Fruit fly (Drosophila melanogaster) whole organism, prepupa: Measurements from ENCODE around the gene mesh.

Experiments used
- CG10631 ChIP-seq: fragments of 200-800 bp; sonication (Bioruptor generic); optimal IDR thresholded peaks from 2 replicates; lab custom pipeline; 2016; ENCODE audit warnings: missing biosample characterization, missing genetic modification characterization
- CG10669 ChIP-seq: fragments of 200-800 bp; sonication (Bioruptor generic); optimal IDR thresholded peaks from 3 replicates; lab custom pipeline; 2018; ENCODE audit warnings: missing biosample characterization, mild to moderate bottlenecking, missing genetic modification characterization, moderate library complexity
- CG11294 ChIP-seq: fragments of 200-800 bp; sonication (Bioruptor generic); IDR thresholded peaks from 2 replicates; pipeline ENCODE4 v1.3.6; 2022; ENCODE audit warnings: missing biosample characterization, missing genetic modification characterization
- CG11762 ChIP-seq: fragments of 200-800 bp; sonication (Bioruptor generic); optimal IDR thresholded peaks from 3 replicates; lab custom pipeline; 2016; ENCODE audit warnings: missing biosample characterization, missing genetic modification characterization; ENCODE audit not compliant: insufficient read depth
- CG15336 ChIP-seq: fragments of 200-800 bp; sonication (Bioruptor generic); IDR thresholded peaks from 2 replicates; pipeline ENCODE4 v1.3.6; 2022; ENCODE audit warnings: missing biosample characterization, missing genetic modification characterization
- CG16779 ChIP-seq: fragments of 200-800 bp; sonication (Bioruptor generic); optimal IDR thresholded peaks from 3 replicates; lab custom pipeline; 2017; ENCODE audit warnings: missing biosample characterization, mild to moderate bottlenecking, missing genetic modification characterization
- CG3032 ChIP-seq: fragments of 200-800 bp; optimal IDR thresholded peaks from 2 replicates; lab custom pipeline; 2019; ENCODE audit warnings: missing biosample characterization, mild to moderate bottlenecking, missing genetic modification characterization, moderate library complexity
- CG32006 ChIP-seq: fragments of 200-800 bp; sonication (Bioruptor generic); optimal IDR thresholded peaks from 3 replicates; lab custom pipeline; 2017; ENCODE audit warnings: missing biosample characterization, mild to moderate bottlenecking, missing genetic modification characterization
- CG4318 ChIP-seq: fragments of 200-800 bp; sonication (Bioruptor generic); optimal IDR thresholded peaks from 3 replicates; lab custom pipeline; 2017; ENCODE audit warnings: missing biosample characterization, mild to moderate bottlenecking, missing genetic modification characterization
- CG6163 ChIP-seq: fragments of 200-800 bp; sonication (Bioruptor generic); IDR thresholded peaks from 3 replicates; pipeline ENCODE4 v1.3.6; 2022; ENCODE audit warnings: missing biosample characterization, missing genetic modification characterization
- CG6792 ChIP-seq: fragments of 200-800 bp; sonication (Bioruptor generic); optimal IDR thresholded peaks from 3 replicates; lab custom pipeline; 2016; ENCODE audit warnings: missing biosample characterization, missing genetic modification characterization
- CG6808 ChIP-seq: fragments of 200-800 bp; sonication (Bioruptor generic); optimal IDR thresholded peaks from 3 replicates; lab custom pipeline; 2017; ENCODE audit warnings: missing biosample characterization, missing genetic modification characterization, mild to moderate bottlenecking, moderate library complexity, missing genetic modification reagents
- CG6854 ChIP-seq: fragments of 200-800 bp; sonication (Bioruptor generic); optimal IDR thresholded peaks from 2 replicates; lab custom pipeline; 2017; ENCODE audit warnings: missing biosample characterization, mild to moderate bottlenecking, missing genetic modification characterization
- CG7368 ChIP-seq: fragments of 200-800 bp; sonication (Bioruptor generic); optimal IDR thresholded peaks from 3 replicates; lab custom pipeline; 2016; ENCODE audit warnings: missing biosample characterization, missing genetic modification characterization
- CG8119 ChIP-seq: fragments of 200-800 bp; sonication (Bioruptor generic); IDR thresholded peaks from 3 replicates; pipeline ENCODE4 v1.3.6; 2022; ENCODE audit warnings: missing biosample characterization, missing genetic modification characterization
- CG9139 ChIP-seq: fragments of 200-800 bp; sonication (Bioruptor generic); optimal IDR thresholded peaks from 3 replicates; lab custom pipeline; 2017; ENCODE audit warnings: missing biosample characterization, mild to moderate bottlenecking, missing genetic modification characterization
- Eip75B ChIP-seq: fragments of 200-800 bp; sonication (Bioruptor generic); optimal IDR thresholded peaks from 3 replicates; lab custom pipeline; 2016; ENCODE audit warnings: missing biosample characterization, missing genetic modification characterization
- Eip78C ChIP-seq: fragments of 200-800 bp; sonication (Bioruptor generic); peaks from one replicate; lab custom pipeline; 2016; ENCODE audit warnings: missing biosample characterization, missing genetic modification characterization
- Eip93F ChIP-seq: fragments of 200-800 bp; sonication (Bioruptor generic); optimal IDR thresholded peaks from 2 replicates; lab custom pipeline; 2016; ENCODE audit warnings: missing biosample characterization, mild to moderate bottlenecking, missing genetic modification characterization
- Ets21C ChIP-seq: fragments of 200-800 bp; sonication (Bioruptor generic); optimal IDR thresholded peaks from 3 replicates; lab custom pipeline; 2016; ENCODE audit warnings: missing biosample characterization, missing genetic modification characterization
- Hr39 ChIP-seq: fragments of 200-800 bp; sonication (Bioruptor generic); optimal IDR thresholded peaks from 2 replicates; lab custom pipeline; 2016; ENCODE audit warnings: missing biosample characterization, missing genetic modification characterization
- Hr4 ChIP-seq: fragments of 200-800 bp; sonication (Bioruptor generic); optimal IDR thresholded peaks from 3 replicates; lab custom pipeline; 2016; ENCODE audit warnings: missing biosample characterization, missing genetic modification characterization
- Met ChIP-seq: fragments of 200-800 bp; sonication (Bioruptor generic); optimal IDR thresholded peaks from 3 replicates; lab custom pipeline; 2016; ENCODE audit warnings: missing biosample characterization, missing genetic modification characterization
- OdsH ChIP-seq: fragments of 200-800 bp; sonication (Bioruptor generic); optimal IDR thresholded peaks from 3 replicates; lab custom pipeline; 2016; ENCODE audit warnings: missing biosample characterization, missing genetic modification characterization
- Sox14 ChIP-seq: fragments of 200-800 bp; sonication (Bioruptor generic); optimal IDR thresholded peaks from 3 replicates; lab custom pipeline; 2016; ENCODE audit warnings: missing biosample characterization, missing genetic modification characterization
- Sox15 ChIP-seq: fragments of 200-800 bp; sonication (Bioruptor generic); optimal IDR thresholded peaks from 3 replicates; lab custom pipeline; 2016; ENCODE audit warnings: missing biosample characterization, missing genetic modification characterization
- achi ChIP-seq: fragments of 200-800 bp; sonication (Bioruptor generic); optimal IDR thresholded peaks from 3 replicates; lab custom pipeline; 2016; ENCODE audit warnings: missing biosample characterization, missing genetic modification characterization
- acj6 ChIP-seq: fragments of 200-800 bp; sonication (Bioruptor generic); optimal IDR thresholded peaks from 3 replicates; lab custom pipeline; 2016; ENCODE audit warnings: missing biosample characterization, missing genetic modification characterization
- cyc ChIP-seq: fragments of 200-800 bp; sonication (Bioruptor generic); optimal IDR thresholded peaks from 3 replicates; lab custom pipeline; 2016; ENCODE audit warnings: missing biosample characterization, missing genetic modification characterization
- dac ChIP-seq: fragments of 200-800 bp; sonication (Bioruptor generic); optimal IDR thresholded peaks from 2 replicates; lab custom pipeline; 2017; ENCODE audit warnings: missing biosample characterization, mild to moderate bottlenecking, missing genetic modification characterization
- dsx ChIP-seq: fragments of 200-800 bp; optimal IDR thresholded peaks from 3 replicates; lab custom pipeline; 2019; ENCODE audit warnings: missing biosample characterization, mild to moderate bottlenecking, missing genetic modification characterization, moderate library complexity; ENCODE audit not compliant: poor library complexity, severe bottlenecking
- eg ChIP-seq: fragments of 200-800 bp; sonication (Bioruptor generic); IDR thresholded peaks from 3 replicates; pipeline ENCODE4 v1.3.6; 2022; ENCODE audit warnings: missing biosample characterization, missing genetic modification characterization
- esn ChIP-seq: fragments of 200-800 bp; sonication (Bioruptor generic); optimal IDR thresholded peaks from 2 replicates; lab custom pipeline; 2016; ENCODE audit warnings: missing biosample characterization, mild to moderate bottlenecking, missing genetic modification characterization, moderate library complexity
- fd59A ChIP-seq: fragments of 200-800 bp; sonication (Bioruptor generic); optimal IDR thresholded peaks from 2 replicates; lab custom pipeline; 2017; ENCODE audit warnings: missing biosample characterization, mild to moderate bottlenecking, missing genetic modification characterization, missing genetic modification reagents
- fd85E ChIP-seq: fragments of 200-800 bp; sonication (Bioruptor generic); optimal IDR thresholded peaks from 3 replicates; lab custom pipeline; 2016; ENCODE audit warnings: missing biosample characterization, missing genetic modification characterization
- pdm3 ChIP-seq: fragments of 200-800 bp; sonication (Bioruptor generic); optimal IDR thresholded peaks from 3 replicates; lab custom pipeline; 2016; ENCODE audit warnings: missing biosample characterization, missing genetic modification characterization
- salr ChIP-seq, 2 experiments: fragments of 200-800 bp; sonication (Bioruptor generic); optimal IDR thresholded peaks; 3 replicates each; lab custom pipeline; 2016 to 2018; ENCODE audit warnings: missing biosample characterization in 2 of 2, missing genetic modification characterization in 2 of 2, mild to moderate bottlenecking in 1 of 2
- spab ChIP-seq: fragments of 200-800 bp; sonication (Bioruptor generic); optimal IDR thresholded peaks from 2 replicates; lab custom pipeline; 2017; ENCODE audit warnings: missing biosample characterization, mild to moderate bottlenecking, missing genetic modification characterization, missing genetic modification reagents
- ss ChIP-seq, 2 experiments: fragments of 200-800 bp; sonication (Bioruptor generic); optimal IDR thresholded peaks; 2 replicates in 1 of 2; 3 replicates in 1 of 2; lab custom pipeline; 2017 to 2018; ENCODE audit warnings: mild to moderate bottlenecking in 2 of 2, missing biosample characterization in 2 of 2, missing genetic modification characterization in 2 of 2, moderate library complexity in 1 of 2
- svp ChIP-seq: fragments of 200-800 bp; sonication (Bioruptor generic); peaks from one replicate; lab custom pipeline; 2016; ENCODE audit warnings: missing biosample characterization, missing genetic modification characterization
- topi ChIP-seq: fragments of 200-800 bp; sonication (Bioruptor generic); optimal IDR thresholded peaks from 3 replicates; lab custom pipeline; 2016; ENCODE audit warnings: missing biosample characterization, missing genetic modification characterization
- vri ChIP-seq: fragments of 200-800 bp; sonication (Bioruptor generic); optimal IDR thresholded peaks from 3 replicates; lab custom pipeline; 2016; ENCODE audit warnings: missing biosample characterization, mild to moderate bottlenecking, missing genetic modification characterization

The mesh gene

DNA sequence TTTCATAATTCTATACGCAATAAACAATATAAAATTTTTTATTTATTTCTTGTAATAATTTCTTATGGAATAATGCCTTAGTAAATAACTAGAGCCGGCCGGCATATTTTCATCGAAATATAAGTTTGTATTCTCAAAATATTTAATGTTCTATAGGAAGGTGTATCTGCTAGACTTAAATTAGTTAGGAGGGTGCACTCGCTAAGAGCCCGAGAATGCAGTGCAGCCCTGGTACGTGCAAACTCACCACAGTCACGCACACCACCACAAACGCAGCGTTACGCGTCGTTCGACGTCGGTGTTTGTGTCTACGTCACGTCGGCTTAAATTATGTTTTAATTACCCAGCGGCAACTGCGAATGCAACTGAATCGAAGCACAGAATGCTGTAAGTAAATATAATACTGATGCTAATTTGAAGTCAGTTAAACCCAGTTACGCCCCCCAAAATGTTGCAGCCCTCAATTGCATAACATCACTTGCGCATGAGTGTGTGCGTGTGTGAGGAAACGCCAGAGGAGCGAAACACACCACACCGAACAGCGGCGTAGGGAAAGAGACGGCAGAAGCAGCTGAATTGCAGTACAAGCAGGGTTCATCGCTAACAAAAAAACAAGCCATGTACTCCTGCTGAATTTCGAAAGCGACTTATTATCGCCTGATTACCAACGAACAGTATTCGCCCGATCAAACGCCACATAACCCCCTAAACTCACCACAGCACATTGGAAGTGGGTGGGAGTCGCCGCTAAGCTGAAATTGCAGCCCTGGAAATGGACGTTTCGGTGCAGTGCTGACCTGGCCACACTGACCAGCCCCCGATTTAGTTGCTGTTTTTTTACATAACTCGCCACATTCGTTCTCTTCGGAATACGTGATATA lies 25.1 kb upstream of the mesh start, which contains the start of gene CG12054:
TSS of gene CG12054 (plus strand) at position 247 of the 881 bp plus-strand sequence.
- TF ChIP-seq CG9139 (GFP tag; lab: Kevin White, UChicago), result no peak
- TF ChIP-seq esn (GFP tag; lab: Kevin White, UChicago), result peak; percentile 31
- TF ChIP-seq acj6 (GFP tag; lab: Kevin White, UChicago), result no peak
- TF ChIP-seq fd85E (GFP tag; lab: Kevin White, UChicago), result no peak
- no peak for TF ChIP-seq CG8119
- TF ChIP-seq CG4318 (GFP tag; lab: Kevin White, UChicago), result no peak
- no peak for TF ChIP-seq dsx (GFP tag; lab: Kevin White, UChicago)
- TF ChIP-seq CG10631 (GFP tag; lab: Kevin White, UChicago), result no peak
- no peak for TF ChIP-seq fd59A
- TF ChIP-seq pdm3 (GFP tag; lab: Kevin White, UChicago), result peak; percentile 23
- TF ChIP-seq CG32006, result no peak
- TF ChIP-seq OdsH (GFP tag; lab: Kevin White, UChicago), result peak; percentile 12
- no peak for TF ChIP-seq achi (GFP tag; lab: Kevin White, UChicago)
- no peak for TF ChIP-seq Hr39
- no peak for TF ChIP-seq salr (GFP tag; optimal IDR thresholded peaks at IDR 0.05; lab: Kevin White, UChicago)
- TF ChIP-seq Hr4, result no peak
- no peak for TF ChIP-seq CG6808 (GFP tag; lab: Kevin White, UChicago)
- no peak for TF ChIP-seq cyc
- TF ChIP-seq Ets21C (GFP tag; lab: Kevin White, UChicago), result no peak
- no peak for TF ChIP-seq Met (GFP tag; lab: Kevin White, UChicago)
- no peak for TF ChIP-seq CG7368 (GFP tag; lab: Kevin White, UChicago)
- no peak for TF ChIP-seq Eip93F (GFP tag; lab: Kevin White, UChicago)
- no peak for TF ChIP-seq CG6792 (GFP tag; lab: Kevin White, UChicago)
- TF ChIP-seq CG11294 (GFP tag; lab: Robert Waterston, UW), result no peak
- peak; percentile 18 for TF ChIP-seq topi (GFP tag; lab: Kevin White, UChicago)
- no peak for TF ChIP-seq ss (GFP tag; optimal IDR thresholded peaks at IDR 0.05; lab: Kevin White, UChicago)
- no peak for TF ChIP-seq dac (GFP tag; lab: Kevin White, UChicago)
- TF ChIP-seq CG10669, result no peak
- no peak for TF ChIP-seq CG16779 (tag; lab: Kevin White, UChicago)
- TF ChIP-seq Eip78C (GFP tag; lab: Kevin White, UChicago), result peak; percentile 76
- no peak for TF ChIP-seq eg (GFP tag; lab: Robert Waterston, UW)
- TF ChIP-seq Eip75B, result no peak
- TF ChIP-seq CG15336 (GFP tag; lab: Robert Waterston, UW), result no peak
- no peak for TF ChIP-seq CG11762 (GFP tag; lab: Kevin White, UChicago)
- no peak for TF ChIP-seq spab (GFP tag; lab: Kevin White, UChicago)
- TF ChIP-seq CG3032 (tag; lab: Kevin White, UChicago), result no peak
- no peak for TF ChIP-seq Sox15
- TF ChIP-seq CG6163, result no peak
- no peak for TF ChIP-seq CG6854 (GFP tag; lab: Kevin White, UChicago)
- peak; percentile 34 for TF ChIP-seq svp (GFP tag; lab: Kevin White, UChicago)
- no peak for TF ChIP-seq Sox14 (GFP tag; lab: Kevin White, UChicago)
- TF ChIP-seq vri (GFP tag; lab: Kevin White, UChicago), result peak; percentile 100
